Fruit fly (Drosophila melanogaster): ENCODE results near the gene CG31522.

Gene CG31522

dm6 chr3R:4402884-4403705, 59.6 kb downstream of the CG31522 start, which contains the start of gene lost (continued):
- TF ChIP-seq Sox102F (GFP tag; optimal IDR thresholded peaks at IDR 0.05) (no peak), Hr39 (optimal IDR thresholded peaks at IDR 0.05) (no peak), jigr1 (GFP tag; IDR thresholded peaks at IDR 0.05) (no peak; the same call in 2 of the 3 replicates), caup (GFP tag; optimal IDR thresholded peaks at IDR 0.05; ENCODE audit: severe bottlenecking) (peak; percentile 44), Lhr (GFP tag; optimal IDR thresholded peaks at IDR 0.05) (peak; percentile 70), btn (GFP tag; optimal IDR thresholded peaks at IDR 0.05) (no peak), ems (GFP tag; optimal IDR thresholded peaks at IDR 0.05) (peak; percentile 8), CG6854 (GFP tag; optimal IDR thresholded peaks at IDR 0.05) (no peak), CG9727 (GFP tag; optimal IDR thresholded peaks at IDR 0.05) (peak; percentile 33), fd102C (GFP tag; optimal IDR thresholded peaks at IDR 0.05) (no peak), ab (GFP tag; optimal IDR thresholded peaks at IDR 0.05) (no peak), CG32532 (GFP tag; IDR thresholded peaks at IDR 0.05) (peak; percentile 69), mam (GFP tag; optimal IDR thresholded peaks at IDR 0.05) (peak; percentile 29), CG4282 (GFP tag; optimal IDR thresholded peaks at IDR 0.05) (no peak), Lpt (GFP tag; optimal IDR thresholded peaks at IDR 0.05) (no peak), psq (GFP tag; optimal IDR thresholded peaks at IDR 0.05) (no peak), Awh (GFP tag; IDR thresholded peaks at IDR 0.05) (no peak), fd64A (GFP tag; optimal IDR thresholded peaks at IDR 0.05) (peak; percentile 9), CG34422 (GFP tag; IDR thresholded peaks at IDR 0.05) (peak; percentile 52; the same call in 2 of the 3 replicates), CG15011 (GFP tag; optimal IDR thresholded peaks at IDR 0.05) (no peak), ken (GFP tag; IDR thresholded peaks at IDR 0.05) (peak; percentile 47; the same call in 1 of the 3 replicates), CG9437 (GFP tag; optimal IDR thresholded peaks at IDR 0.05) (peak; percentile 98), CG1233 (GFP tag; optimal IDR thresholded peaks at IDR 0.05) (peak; percentile 26), CG17568 (GFP tag; optimal IDR thresholded peaks at IDR 0.05) (no peak), Side (GFP tag; optimal IDR thresholded peaks at IDR 0.05) (no peak), mirr (GFP tag; optimal IDR thresholded peaks at IDR 0.05) (peak; percentile 19), peb (GFP tag; IDR thresholded peaks at IDR 0.05) (no peak), Lim3 (GFP tag; IDR thresholded peaks at IDR 0.05) (no peak), CG3163 (GFP tag; optimal IDR thresholded peaks at IDR 0.05) (no peak), oc (tag; optimal IDR thresholded peaks at IDR 0.05) (peak; percentile 2), tin (GFP tag; optimal IDR thresholded peaks at IDR 0.05) (no peak), CG3407 (GFP tag; optimal IDR thresholded peaks at IDR 0.05) (no peak), Six4 (GFP tag; optimal IDR thresholded peaks at IDR 0.05) (no peak), tio (GFP tag; optimal IDR thresholded peaks at IDR 0.05) (no peak), CG10565 (GFP tag; optimal IDR thresholded peaks at IDR 0.05) (no peak), CG4424 (GFP tag; optimal IDR thresholded peaks at IDR 0.05) (no peak), dmrt11E (tag; optimal IDR thresholded peaks at IDR 0.05) (no peak), Rx (GFP tag; IDR thresholded peaks at IDR 0.05) (peak; percentile 28; the same call in 1 of the 2 replicates), pzg (GFP tag; optimal IDR thresholded peaks at IDR 0.05) (peak; percentile 90), CG13775 (GFP tag; optimal IDR thresholded peaks at IDR 0.05) (peak; percentile 32), Gug (GFP tag; IDR thresholded peaks at IDR 0.05) (peak; percentile 15; the same call in 2 of the 4 replicates), Bdp1 (GFP tag; optimal IDR thresholded peaks at IDR 0.05) (no peak), kni (GFP tag; optimal IDR thresholded peaks at IDR 0.05) (no peak), sr (GFP tag; IDR thresholded peaks at IDR 0.05) (0 out of 3 replicates have a peak, but pooled peaks have one; percentile 8), CG7556 (GFP tag; optimal IDR thresholded peaks at IDR 0.05) (no peak), emc (GFP tag; optimal IDR thresholded peaks at IDR 0.05) (no peak), Hr78 (GFP tag; optimal IDR thresholded peaks at IDR 0.05) (peak in 1 of 2 experiments; percentile 51), CG16815 (GFP tag; optimal IDR thresholded peaks at IDR 0.05) (no peak), jing (GFP tag; optimal IDR thresholded peaks at IDR 0.05) (no peak), dati (GFP tag; IDR thresholded peaks at IDR 0.05) (no peak)
